Worm (Caenorhabditis elegans) whole organism, mixed stage, embryonic: Measurements from ENCODE around the gene Y41E3.8.

Source experiments
- lin-13 ChIP-seq: fragments of 150-350 bp; optimal IDR thresholded peaks from 2 replicates; lab custom pipeline; 2014; ENCODE audit warnings: missing biosample characterization, missing genetic modification characterization
- nhr-12 ChIP-seq: fragments of 150-350 bp; optimal IDR thresholded peaks from 2 replicates; lab custom pipeline; 2014; ENCODE audit warnings: missing biosample characterization, missing genetic modification characterization
- nhr-237 ChIP-seq: fragments of 150-350 bp; optimal IDR thresholded peaks from 2 replicates; lab custom pipeline; 2014; ENCODE audit warnings: missing biosample characterization, missing genetic modification characterization
- unc-39 ChIP-seq: fragments of 150-350 bp; optimal IDR thresholded peaks from 2 replicates; lab custom pipeline; 2014; ENCODE audit warnings: missing biosample characterization, missing genetic modification characterization

ce11 chrIV:15013083-15013482 lies 15.7 kb downstream of the Y41E3.8 start, which contains the start of gene qars-1:
- TF ChIP-seq nhr-12 (tag; lab: Kevin White, UChicago) (no peak), nhr-237 (no peak), lin-13 (tag; lab: Kevin White, UChicago) (no peak), unc-39 (tag; lab: Kevin White, UChicago) (no peak)
